Worm (Caenorhabditis elegans) whole organism, mixed stage, embryonic: ENCODE measurements around the gene wrt-4.

Experiments used
- lin-13 ChIP-seq: fragments of 150-350 bp; optimal IDR thresholded peaks from 2 replicates; lab custom pipeline; 2014; ENCODE audit warnings: missing biosample characterization, missing genetic modification characterization
- mab-5 ChIP-seq: fragments of 150-350 bp; optimal IDR thresholded peaks from 2 replicates; lab custom pipeline; 2014; ENCODE audit warnings: missing biosample characterization, missing genetic modification characterization

DNA sequence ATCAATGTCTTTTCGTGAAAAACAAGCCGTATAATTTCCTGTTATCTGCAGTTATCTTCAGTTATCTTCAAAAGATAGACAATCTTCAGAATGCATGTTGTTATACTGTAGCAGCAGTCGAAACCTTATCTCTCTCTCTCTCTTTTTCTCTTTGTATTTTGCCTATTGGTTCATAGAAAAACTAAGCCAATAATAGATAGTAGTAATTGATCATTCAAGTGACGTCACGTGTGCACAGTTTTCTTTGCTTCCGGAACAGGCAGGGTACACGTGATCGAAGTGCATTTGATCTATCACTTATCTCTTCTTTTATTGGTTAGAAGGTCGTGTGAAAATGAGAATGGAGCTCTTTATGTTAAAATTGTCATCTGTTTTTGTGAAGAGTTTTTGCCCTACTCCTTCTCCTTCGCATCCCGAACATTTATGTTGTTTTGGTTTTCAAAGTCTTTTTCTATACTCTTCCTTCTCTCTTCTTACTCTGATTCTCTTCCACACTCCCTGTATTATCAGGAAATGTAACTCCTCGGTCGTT lies 52.4 kb downstream of the wrt-4 start:
- no peak for TF ChIP-seq mab-5 (tag; lab: Kevin White, UChicago)
- no peak for TF ChIP-seq lin-13 (tag; lab: Kevin White, UChicago)
